Fruit fly (Drosophila melanogaster): ENCODE measurements around the gene CG32563.

Gene CG32563

dm6 chrX:17212007-17212406 lies 3.8 kb downstream of the CG32563 start, which contains the start of gene CG18258:
Gene CG18258, plus strand, starts transcription at chrX:17212307.
- TF ChIP-seq insv (optimal IDR thresholded peaks at IDR 0.05) (no peak), ttk (optimal IDR thresholded peaks at IDR 0.05) (no peak), Sin3A (optimal IDR thresholded peaks at IDR 0.05) (no peak), psq (optimal IDR thresholded peaks at IDR 0.05) (no peak), Myc (optimal IDR thresholded peaks at IDR 0.05) (no peak), h (optimal IDR thresholded peaks at IDR 0.05) (no peak)

dm6 chrX:17215004-17215403 lies 6.8 kb downstream of the CG32563 start, which contains the start of gene CG5162:
Gene CG5162, plus strand, starts transcription at chrX:17215304.
- TF ChIP-seq h (optimal IDR thresholded peaks at IDR 0.05) (no peak), Myc (optimal IDR thresholded peaks at IDR 0.05) (no peak), psq (optimal IDR thresholded peaks at IDR 0.05) (no peak), ttk (optimal IDR thresholded peaks at IDR 0.05) (no peak), Sin3A (optimal IDR thresholded peaks at IDR 0.05) (no peak), insv (optimal IDR thresholded peaks at IDR 0.05) (no peak)

DNA sequence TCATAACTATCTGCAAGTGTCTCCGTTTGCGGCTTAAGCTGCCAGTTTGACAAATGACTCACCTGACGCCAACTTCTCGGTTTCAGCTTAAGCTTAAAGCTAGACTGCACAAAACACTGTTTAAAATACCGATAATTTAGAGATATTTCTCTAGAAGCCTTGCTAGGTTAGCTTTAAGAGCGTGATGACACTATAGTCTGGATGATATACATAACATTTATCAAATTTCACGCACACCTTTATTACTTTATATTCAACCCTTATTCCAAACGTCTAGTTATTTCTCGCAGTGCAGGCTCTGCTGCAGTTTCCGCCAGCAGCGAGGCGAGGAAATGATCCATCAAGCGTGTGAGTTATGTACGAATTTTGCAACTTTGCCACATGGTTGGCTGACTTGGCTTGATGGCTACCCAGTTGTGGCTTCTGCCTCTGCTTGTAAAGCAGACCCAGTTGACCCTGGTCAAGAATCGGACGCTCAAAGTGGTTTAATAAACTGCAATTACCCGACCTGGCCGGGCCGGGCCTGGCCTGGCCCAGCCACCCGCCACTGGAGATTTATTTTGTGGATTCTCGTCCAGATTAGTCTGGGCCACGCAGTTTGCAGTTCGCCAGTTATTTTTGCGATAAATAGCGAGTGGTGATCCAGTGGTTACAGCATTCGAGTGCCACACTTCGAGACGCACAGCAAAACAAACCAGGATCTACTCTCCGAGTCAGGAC lies 10.2 kb downstream of the CG32563 start, which contains the start of gene CG12998:
CG12998 (plus strand) TSS at position 436 of the 720 bp plus-strand sequence.
- TF ChIP-seq Sin3A (optimal IDR thresholded peaks at IDR 0.05) (no peak), ttk (optimal IDR thresholded peaks at IDR 0.05) (no peak), psq (optimal IDR thresholded peaks at IDR 0.05) (no peak), h (optimal IDR thresholded peaks at IDR 0.05) (no peak), Myc (optimal IDR thresholded peaks at IDR 0.05) (no peak), insv (optimal IDR thresholded peaks at IDR 0.05) (no peak)

DNA sequence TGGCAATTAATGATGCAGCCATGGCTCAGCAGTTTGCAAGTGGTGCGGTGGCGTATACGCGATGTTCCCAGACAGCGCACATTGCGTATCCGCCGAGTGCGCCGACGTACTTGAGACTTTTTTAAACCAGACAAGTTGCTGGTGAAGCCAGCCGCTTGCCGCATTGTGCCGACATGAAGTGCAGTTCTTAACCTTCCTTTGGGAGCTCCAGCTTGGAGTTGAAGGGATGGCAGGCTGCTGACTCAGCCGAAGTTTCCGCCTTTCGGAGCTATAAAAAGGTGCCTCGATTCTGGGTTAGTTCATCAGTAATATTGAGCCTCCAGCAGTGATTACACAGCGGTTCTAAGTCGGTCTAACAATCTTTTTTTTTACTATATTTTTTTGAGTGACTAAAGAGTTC lies 12.9 kb downstream of the CG32563 start, which contains the start of gene CG5172:
CG5172 (plus strand) TSS at position 301 of the 400 bp plus-strand sequence.
- TF ChIP-seq Myc (optimal IDR thresholded peaks at IDR 0.05) (no peak), psq (optimal IDR thresholded peaks at IDR 0.05) (no peak), Sin3A (optimal IDR thresholded peaks at IDR 0.05) (no peak), ttk (optimal IDR thresholded peaks at IDR 0.05) (no peak), h (optimal IDR thresholded peaks at IDR 0.05) (no peak), insv (optimal IDR thresholded peaks at IDR 0.05) (no peak)

DNA sequence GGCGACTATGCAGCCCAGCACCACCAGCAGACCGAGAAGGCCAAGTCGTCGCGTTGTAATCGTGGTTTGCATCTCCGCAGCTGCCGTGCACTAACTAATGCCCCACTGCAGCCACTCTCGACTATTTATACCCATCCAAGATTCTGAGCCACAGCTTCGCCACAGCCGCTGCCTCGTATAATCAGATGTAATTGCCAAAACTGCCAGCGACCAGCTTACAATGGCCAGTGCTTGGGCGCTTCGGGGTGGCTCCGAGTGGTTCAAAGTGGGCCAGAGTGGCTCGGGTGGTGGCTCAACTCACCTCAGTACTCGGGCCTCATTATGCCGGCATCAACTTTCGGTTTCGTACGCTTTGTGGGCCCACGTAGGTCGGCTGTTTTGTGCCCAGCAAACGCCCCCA lies 15.5 kb downstream of the CG32563 start, which contains the start of gene CG34327:
CG34327 (minus strand) TSS at position 101 of the 400 bp plus-strand sequence.
- no peak for TF ChIP-seq Myc (optimal IDR thresholded peaks at IDR 0.05)
- no peak for TF ChIP-seq insv (optimal IDR thresholded peaks at IDR 0.05)
- TF ChIP-seq psq (optimal IDR thresholded peaks at IDR 0.05): no peak
- TF ChIP-seq Sin3A (optimal IDR thresholded peaks at IDR 0.05): no peak
- no peak for TF ChIP-seq h (optimal IDR thresholded peaks at IDR 0.05)
- TF ChIP-seq ttk (optimal IDR thresholded peaks at IDR 0.05): no peak

DNA sequence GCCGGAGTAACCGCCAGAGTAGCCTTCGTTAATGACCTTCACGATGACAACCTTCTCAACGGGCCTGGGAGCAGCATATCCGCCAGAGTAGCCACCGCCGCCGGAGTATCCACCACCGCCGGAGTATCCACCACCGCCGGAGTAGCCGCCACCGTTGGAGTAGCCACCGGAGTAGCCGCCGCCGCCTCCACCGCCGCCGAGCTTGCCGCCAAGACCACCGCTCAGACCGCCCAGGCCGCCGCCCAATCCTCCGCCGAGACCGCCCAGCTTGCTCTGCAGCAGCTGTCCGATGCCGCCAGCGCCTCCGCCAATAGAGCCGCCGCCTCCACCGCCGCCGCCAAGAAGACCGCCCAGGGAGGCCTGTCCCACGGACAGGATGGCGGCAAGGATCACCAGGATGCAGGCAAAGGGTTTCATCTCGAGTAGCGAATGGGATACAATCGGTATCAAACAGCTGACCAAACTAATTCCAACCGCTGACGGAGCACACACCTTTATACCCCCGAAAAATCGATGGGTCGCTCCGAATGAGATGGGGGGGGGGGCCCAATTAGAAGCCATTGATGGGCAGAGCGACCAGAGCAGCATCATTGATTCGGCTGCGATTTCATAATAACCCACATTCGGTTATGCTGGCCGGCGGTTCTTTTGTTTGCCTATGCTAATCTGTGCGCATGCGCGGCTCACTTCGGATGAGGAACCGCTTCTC lies 17.9 kb downstream of the CG32563 start:
- TF ChIP-seq insv (optimal IDR thresholded peaks at IDR 0.05): no peak
- no peak for TF ChIP-seq psq (optimal IDR thresholded peaks at IDR 0.05)
- no peak for TF ChIP-seq h (optimal IDR thresholded peaks at IDR 0.05)
- no peak for TF ChIP-seq Sin3A (optimal IDR thresholded peaks at IDR 0.05)
- no peak for TF ChIP-seq Myc (optimal IDR thresholded peaks at IDR 0.05)
- no peak for TF ChIP-seq ttk (optimal IDR thresholded peaks at IDR 0.05)

- TF ChIP-seq psq (optimal IDR thresholded peaks at IDR 0.05) (no peak), ttk (optimal IDR thresholded peaks at IDR 0.05) (no peak), insv (optimal IDR thresholded peaks at IDR 0.05) (no peak)
Measured at dm6 chrX:17226681-17227019, 18.4 kb downstream of the CG32563 start, which contains the start of gene CG10598. Gene CG10598, minus strand, starts transcription at chrX:17226867.

DNA sequence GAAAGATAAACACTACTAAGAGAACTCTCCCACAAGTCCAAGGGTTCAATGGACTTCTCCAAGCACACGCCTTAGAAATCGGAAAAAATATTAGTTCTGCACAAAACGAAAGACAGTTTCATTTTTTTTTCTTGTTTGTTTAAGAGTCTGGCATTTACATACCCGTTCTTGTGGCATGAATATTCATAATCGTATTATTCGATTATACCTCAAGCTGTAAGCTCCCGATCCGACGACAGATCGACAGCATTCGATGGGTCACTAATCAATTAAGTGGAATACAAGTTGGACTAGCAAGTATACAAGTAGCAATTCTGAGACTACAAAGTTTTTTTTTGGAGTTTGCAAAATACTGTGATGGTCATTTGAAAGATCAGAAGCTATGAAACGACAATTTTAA lies 19.2 kb downstream of the CG32563 start:
- TF ChIP-seq psq (optimal IDR thresholded peaks at IDR 0.05) (no peak), insv (optimal IDR thresholded peaks at IDR 0.05) (no peak), ttk (optimal IDR thresholded peaks at IDR 0.05) (no peak)

DNA sequence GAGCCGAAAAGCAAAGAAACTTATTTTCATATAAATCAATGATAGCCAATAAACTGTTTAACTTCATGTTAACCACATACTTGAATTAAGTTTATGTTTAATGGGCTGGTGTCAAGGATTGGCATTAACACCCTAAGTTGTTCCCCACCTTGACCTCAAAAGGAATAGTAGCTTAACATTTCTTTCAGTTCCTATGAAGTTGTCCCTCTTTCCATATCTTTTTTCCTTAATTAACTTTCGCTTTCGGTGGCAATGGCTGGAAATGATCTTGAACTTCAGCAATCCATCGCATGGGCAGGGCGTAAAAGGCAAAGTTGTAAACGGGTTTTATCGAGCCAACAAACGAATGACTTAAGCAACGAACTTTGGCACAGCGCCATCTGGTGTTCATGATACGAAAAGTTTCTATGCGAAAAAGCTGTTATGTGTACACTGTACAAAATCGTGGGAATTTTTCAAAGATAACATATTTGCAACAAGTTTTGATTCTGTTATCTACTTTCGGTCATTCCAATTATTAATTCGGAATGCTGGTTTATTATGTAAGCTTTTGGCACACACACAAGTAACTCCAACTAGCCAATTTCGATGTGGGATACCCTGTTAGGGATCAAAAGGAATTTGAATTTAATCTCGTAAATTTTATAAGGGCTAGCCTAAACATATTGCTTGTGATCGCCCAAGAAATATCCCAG lies 21.4 kb downstream of the CG32563 start:
- no peak for TF ChIP-seq insv (optimal IDR thresholded peaks at IDR 0.05)
- TF ChIP-seq h (optimal IDR thresholded peaks at IDR 0.05): no peak
- no peak for TF ChIP-seq Sin3A (optimal IDR thresholded peaks at IDR 0.05)
- TF ChIP-seq Myc (optimal IDR thresholded peaks at IDR 0.05): no peak
- no peak for TF ChIP-seq psq (optimal IDR thresholded peaks at IDR 0.05)
- no peak for TF ChIP-seq ttk (optimal IDR thresholded peaks at IDR 0.05)

DNA sequence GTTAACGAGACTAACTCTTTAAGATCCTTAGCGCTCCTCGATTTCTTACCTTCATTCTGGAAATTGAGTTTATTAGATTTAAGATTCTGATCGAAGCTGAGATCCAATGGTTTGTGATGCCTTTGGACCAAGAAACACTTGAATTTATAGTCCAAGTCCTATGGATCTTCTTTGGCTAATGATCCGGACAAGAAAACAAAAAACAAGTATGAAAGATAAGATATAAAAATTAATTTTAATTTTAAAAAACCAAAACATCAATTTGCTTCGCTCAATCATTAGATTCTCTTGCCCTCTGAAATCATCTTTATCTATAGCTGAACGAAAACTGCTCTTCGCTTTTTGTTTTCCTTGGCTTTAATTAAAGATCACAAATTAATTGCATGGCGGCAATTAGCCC lies 22.7 kb downstream of the CG32563 start, which contains the start of gene CG10597:
CG10597 (minus strand) TSS at position 101 of the 400 bp plus-strand sequence.
- no peak for TF ChIP-seq psq (optimal IDR thresholded peaks at IDR 0.05)
- no peak for TF ChIP-seq Sin3A (optimal IDR thresholded peaks at IDR 0.05)
- no peak for TF ChIP-seq ttk (optimal IDR thresholded peaks at IDR 0.05)
- no peak for TF ChIP-seq h (optimal IDR thresholded peaks at IDR 0.05)
- TF ChIP-seq insv (optimal IDR thresholded peaks at IDR 0.05): no peak
- no peak for TF ChIP-seq Myc (optimal IDR thresholded peaks at IDR 0.05)

DNA sequence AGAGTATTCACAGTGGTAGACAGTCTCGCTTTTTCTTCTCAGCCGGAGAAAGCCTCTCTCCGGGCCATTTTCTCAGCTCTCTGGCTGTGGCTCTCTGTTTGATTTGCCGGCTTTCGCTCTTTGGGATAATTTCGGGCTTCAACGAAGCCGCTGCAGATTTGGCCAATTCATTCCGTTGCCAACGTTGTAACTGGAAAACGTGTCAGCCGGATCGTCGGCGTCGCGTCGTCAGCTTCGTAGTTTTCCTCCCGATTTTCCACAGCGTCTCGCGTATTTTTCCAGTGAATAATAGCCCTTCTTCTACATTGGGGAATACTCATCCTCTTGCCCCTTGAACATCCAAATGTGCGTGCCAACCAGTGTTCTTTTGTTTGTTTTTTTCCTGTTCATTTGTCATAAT lies 24.4 kb downstream of the CG32563 start, which contains the start of gene f:
f (plus strand) TSS at position 301 of the 400 bp plus-strand sequence.
- TF ChIP-seq Myc (optimal IDR thresholded peaks at IDR 0.05): no peak
- no peak for TF ChIP-seq insv (optimal IDR thresholded peaks at IDR 0.05)
- no peak for TF ChIP-seq Sin3A (optimal IDR thresholded peaks at IDR 0.05)
- no peak for TF ChIP-seq ttk (optimal IDR thresholded peaks at IDR 0.05)

DNA sequence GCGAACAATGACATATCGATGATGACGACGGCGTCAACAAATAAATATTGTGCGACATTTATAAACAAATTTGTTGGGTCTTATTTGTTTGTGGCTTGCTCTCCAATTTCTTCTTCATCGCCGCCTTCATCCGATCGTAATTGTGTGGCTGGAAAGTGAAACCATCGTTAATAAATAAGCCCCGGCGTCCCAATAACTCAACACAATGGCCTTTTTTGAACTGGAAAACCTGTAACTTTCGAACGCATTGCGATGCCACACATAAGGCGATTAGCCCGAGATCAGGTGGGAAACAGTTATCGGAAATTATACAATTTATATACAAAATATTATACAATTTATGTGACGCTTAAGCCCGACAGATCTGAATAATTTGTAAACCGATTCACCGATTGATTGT lies 28.2 kb downstream of the CG32563 start:
- TF ChIP-seq h (optimal IDR thresholded peaks at IDR 0.05): no peak

All from Kc167 (cell line).